Worm (Caenorhabditis elegans): Measurements from ENCODE around the gene oig-1.
A peak's percentile ranks its signal among the peaks of the same experiment; 100 is the strongest.

The oig-1 gene

ce11 chrIII:6519949-6520348, 5.5 kb downstream of the oig-1 start, which contains the start of gene C09E7.10:
Gene C09E7.10, minus strand, starts transcription at chrIII:6520049.
- TF ChIP-seq rcor-1 (GFP tag; IDR thresholded peaks at IDR 0.05) (no peak), D2030.7 (GFP tag; IDR thresholded peaks at IDR 0.05) (no peak), ceh-79 (tag; optimal IDR thresholded peaks at IDR 0.05) (no peak), C17E4.6 (GFP tag; IDR thresholded peaks at IDR 0.05) (no peak), ama-1 (optimal IDR thresholded peaks at IDR 0.05) (no peak), ama-1 (GFP tag; optimal IDR thresholded peaks at IDR 0.05) (no peak), egl-44 (GFP tag; IDR thresholded peaks at IDR 0.05) (no peak), cebp-1 (GFP tag; IDR thresholded peaks at IDR 0.05) (no peak), cebp-1 (tag; optimal IDR thresholded peaks at IDR 0.05) (no peak), Y53G8AR.9 (GFP tag; conservative IDR thresholded peaks at IDR 0.05) (no peak), ceh-91 (GFP tag; IDR thresholded peaks at IDR 0.05) (no peak), nhr-120 (GFP tag; IDR thresholded peaks at IDR 0.05) (no peak), F57A8.1 (GFP tag; optimal IDR thresholded peaks at IDR 0.05) (no peak), athp-1 (tag; optimal IDR thresholded peaks at IDR 0.05) (no peak), ztf-22 (GFP tag; optimal IDR thresholded peaks at IDR 0.05) (no peak), chd-7 (tag; optimal IDR thresholded peaks at IDR 0.05) (no peak), bed-2 (GFP tag; IDR thresholded peaks at IDR 0.05) (no peak), repo-1 (tag; optimal IDR thresholded peaks at IDR 0.05) (no peak), ceh-27 (GFP tag; optimal IDR thresholded peaks at IDR 0.05) (no peak), lin-54 (GFP tag; optimal IDR thresholded peaks at IDR 0.05) (no peak)

ce11 chrIII:6514673-6515072, 10.8 kb downstream of the oig-1 start, which contains the start of gene acr-5:
Gene acr-5, minus strand, starts transcription at chrIII:6514773.
- TF ChIP-seq Y95B8A.8 (GFP tag; IDR thresholded peaks at IDR 0.05) (no peak), ztf-6 (GFP tag; IDR thresholded peaks at IDR 0.05) (no peak), F39B2.1 (GFP tag; IDR thresholded peaks at IDR 0.05) (no peak), sea-2 (GFP tag; IDR thresholded peaks at IDR 0.05) (no peak), nfyb-1 (GFP tag; IDR thresholded peaks at IDR 0.05) (no peak), attf-6 (GFP tag; IDR thresholded peaks at IDR 0.05) (no peak), nhr-120 (GFP tag; IDR thresholded peaks at IDR 0.05) (no peak), atf-7 (tag; optimal IDR thresholded peaks at IDR 0.05) (no peak), akir-1 (GFP tag; optimal IDR thresholded peaks at IDR 0.05) (no peak)

ce11 chrIII:6513759-6514158, 11.7 kb downstream of the oig-1 start:
- peak; percentile 73 for TF ChIP-seq lin-26 (GFP tag; IDR thresholded peaks at IDR 0.05)
- peak; percentile 33 for TF ChIP-seq F23B12.7 (tag; optimal IDR thresholded peaks at IDR 0.05; ENCODE audit: insufficient read depth)
- TF ChIP-seq him-1 (tag; optimal IDR thresholded peaks at IDR 0.05): peak; percentile 70
- TF ChIP-seq tbp1 (GFP tag; optimal IDR thresholded peaks at IDR 0.05): peak; percentile 81
- peak; percentile 56 for TF ChIP-seq B0261.1 (tag; optimal IDR thresholded peaks at IDR 0.05)
- TF ChIP-seq rpc-1 (optimal IDR thresholded peaks at IDR 0.05): peak; percentile 44
- peak; percentile 75 for TF ChIP-seq rpc-1 (tag; optimal IDR thresholded peaks at IDR 0.05)
- peak; percentile 36; the same call in 1 of the 2 replicates for TF ChIP-seq ztf-25 (GFP tag; IDR thresholded peaks at IDR 0.05)

DNA sequence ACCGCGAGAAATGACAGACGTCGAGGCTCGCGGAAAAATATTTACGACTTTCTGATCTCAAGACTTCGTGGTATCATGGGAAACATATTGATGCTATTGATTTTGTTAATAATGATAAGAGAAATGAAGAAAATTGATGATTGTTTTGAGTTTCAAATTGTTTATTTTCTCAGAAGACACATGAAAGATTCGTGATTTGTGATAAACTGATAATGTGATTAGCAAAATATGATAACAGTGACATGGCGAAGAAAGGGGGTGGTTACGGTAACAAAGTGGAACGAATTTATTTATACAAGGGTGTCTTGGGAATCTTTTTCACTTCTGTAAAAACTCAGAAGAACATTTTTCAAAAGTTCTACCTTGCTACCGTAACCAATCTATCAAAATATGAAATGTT, 16.2 kb downstream of the oig-1 start:
- peak; percentile 46 for TF ChIP-seq lin-26 (GFP tag; IDR thresholded peaks at IDR 0.05)
- TF ChIP-seq F39B2.1 (GFP tag; IDR thresholded peaks at IDR 0.05): no peak
